Worm (Caenorhabditis elegans): ENCODE measurements around the gene gta-1.

ce11 chrIV:10150552-10151004 is 29.9 kb upstream of the gta-1 start, which contains the start of gene tsp-12:
- TF ChIP-seq hlh-15 (tag; optimal IDR thresholded peaks at IDR 0.05): no peak
- TF ChIP-seq pha-2 (tag; optimal IDR thresholded peaks at IDR 0.05): no peak
- TF ChIP-seq K02D7.2 (tag; optimal IDR thresholded peaks at IDR 0.05): no peak
- no peak for TF ChIP-seq fkh-10 (GFP tag; optimal IDR thresholded peaks at IDR 0.05)
- TF ChIP-seq zip-5 (tag; optimal IDR thresholded peaks at IDR 0.05): no peak
- TF ChIP-seq ceh-22 (tag; optimal IDR thresholded peaks at IDR 0.05): no peak
- no peak for TF ChIP-seq ceh-6 (GFP tag; optimal IDR thresholded peaks at IDR 0.05)
- TF ChIP-seq tbx-2 (tag; optimal IDR thresholded peaks at IDR 0.05): no peak
- TF ChIP-seq elt-2 (tag; optimal IDR thresholded peaks at IDR 0.05): no peak
- no peak for TF ChIP-seq fax-1 (tag; optimal IDR thresholded peaks at IDR 0.05)
- TF ChIP-seq unc-55 (GFP tag; optimal IDR thresholded peaks at IDR 0.05): no peak
- no peak for TF ChIP-seq pag-3 (tag; optimal IDR thresholded peaks at IDR 0.05; ENCODE audit: borderline replicate concordance)

Data from whole organism, late embryonic.